Worm (Caenorhabditis elegans) whole organism, L4 larva: ENCODE measurements around the gene fbxc-40.
"Not testable (repeated sequence)": the region's sequence is repeated elsewhere in the genome, so short reads cannot be mapped to it uniquely, and the experiment has no call there.

Source experiments
- F37D6.2 ChIP-seq: sonication (generic microtip); optimal IDR thresholded peaks from 2 replicates; lab custom pipeline; 2016; ENCODE audit warnings: mild to moderate bottlenecking, missing genetic modification characterization, missing compliant biosample characterization
- F44E2.7 ChIP-seq: fragments of 200-800 bp; sonication (Bioruptor generic); IDR thresholded peaks from 2 replicates; pipeline ENCODE4 v2.1.2; 2022; ENCODE audit warnings: missing genetic modification characterization, missing compliant biosample characterization
- R02D3.7 ChIP-seq: fragments of 150-350 bp; sonication (generic microtip); optimal IDR thresholded peaks from 3 replicates; lab custom pipeline; 2014; ENCODE audit warnings: missing biosample characterization, missing genetic modification characterization
- Y75B8A.6 ChIP-seq: fragments of 200-800 bp; sonication (Bioruptor generic); IDR thresholded peaks from 2 replicates; pipeline ENCODE4 v1.3.6; 2022; ENCODE audit warnings: missing genetic modification reagents, missing genetic modification characterization, missing compliant biosample characterization
- arid-1 ChIP-seq: fragments of 200-800 bp; sonication (Bioruptor generic); conservative IDR thresholded peaks from 2 replicates; pipeline ENCODE4 v1.3.6; 2022; ENCODE audit warnings: missing genetic modification reagents, missing genetic modification characterization, missing compliant biosample characterization
- attf-4 ChIP-seq: sonication (generic microtip); optimal IDR thresholded peaks from 3 replicates; lab custom pipeline; 2017; ENCODE audit warnings: missing biosample characterization, missing genetic modification characterization
- ces-1 ChIP-seq: fragments of 150-350 bp; sonication (generic microtip); optimal IDR thresholded peaks from 4 replicates; lab custom pipeline; 2014; ENCODE audit warnings: missing biosample characterization, missing genetic modification reagents, missing genetic modification characterization
- ctbp-1 ChIP-seq: fragments of 200-800 bp; sonication (Bioruptor generic); IDR thresholded peaks from 2 replicates; pipeline ENCODE4 v1.3.6; 2022; ENCODE audit warnings: missing genetic modification reagents, missing genetic modification characterization, missing compliant biosample characterization
- daf-12 ChIP-seq: fragments of 150-350 bp; optimal IDR thresholded peaks from 2 replicates; lab custom pipeline; 2014; ENCODE audit warnings: missing biosample characterization, missing genetic modification reagents, missing genetic modification characterization
- dmd-6 ChIP-seq: fragments of 200-800 bp; sonication (Bioruptor generic); IDR thresholded peaks from 2 replicates; pipeline ENCODE4 v1.3.6; 2022; ENCODE audit warnings: missing genetic modification reagents, missing genetic modification characterization, missing compliant biosample characterization
- dmd-9 ChIP-seq: fragments of 200-800 bp; sonication (Bioruptor generic); IDR thresholded peaks from 2 replicates; pipeline ENCODE4 v1.3.6; 2022; ENCODE audit warnings: missing genetic modification reagents, missing genetic modification characterization, missing compliant biosample characterization
- duxl-1 ChIP-seq: sonication (generic microtip); optimal IDR thresholded peaks from 2 replicates; lab custom pipeline; 2016; ENCODE audit warnings: mild to moderate bottlenecking, missing genetic modification characterization, moderate library complexity, missing compliant biosample characterization; ENCODE audit not compliant: poor library complexity
- dve-1 ChIP-seq: sonication (generic microtip); optimal IDR thresholded peaks from 2 replicates; lab custom pipeline; 2017; ENCODE audit warnings: antibody characterized with exemption, mild to moderate bottlenecking, missing genetic modification characterization, missing compliant biosample characterization; ENCODE audit not compliant: insufficient read depth
- hif-1 ChIP-seq, 2 experiments: sonication (generic microtip); optimal IDR thresholded peaks; 2 replicates each; lab custom pipeline; 2016 to 2017; ENCODE audit warnings: missing compliant biosample characterization in 2 of 2, missing genetic modification characterization in 2 of 2, missing genetic modification reagents in 2 of 2, missing genotype in 2 of 2, mild to moderate bottlenecking in 1 of 2
- jun-1 ChIP-seq: fragments of 150-350 bp; optimal IDR thresholded peaks from 2 replicates; lab custom pipeline; 2014; ENCODE audit warnings: missing biosample characterization, missing genetic modification reagents, missing genetic modification characterization
- lin-1 ChIP-seq: fragments of 200-800 bp; sonication (Bioruptor generic); IDR thresholded peaks from 2 replicates; pipeline ENCODE4 v1.3.6; 2022; ENCODE audit warnings: missing genetic modification reagents, missing genetic modification characterization, missing compliant biosample characterization
- lin-15B ChIP-seq: fragments of 150-350 bp; sonication (generic microtip); optimal IDR thresholded peaks from 3 replicates; lab custom pipeline; 2014; ENCODE audit warnings: missing biosample characterization, missing genetic modification characterization
- lin-39 ChIP-seq: fragments of 150-350 bp; optimal IDR thresholded peaks from 2 replicates; lab custom pipeline; 2014; ENCODE audit warnings: missing biosample characterization, missing genetic modification reagents, missing genetic modification characterization
- mxl-2 ChIP-seq: fragments of 200-800 bp; sonication (Bioruptor generic); conservative IDR thresholded peaks from 2 replicates; pipeline ENCODE4 v1.3.6; 2022; ENCODE audit warnings: missing genetic modification reagents, missing genetic modification characterization, missing compliant biosample characterization
- nhr-237 ChIP-seq: sonication (generic microtip); optimal IDR thresholded peaks from 2 replicates; lab custom pipeline; 2017; ENCODE audit warnings: missing biosample characterization, missing genetic modification characterization
- pqm-1 ChIP-seq: sonication (generic microtip); optimal IDR thresholded peaks from 2 replicates; lab custom pipeline; 2017; ENCODE audit warnings: missing biosample characterization, missing genetic modification characterization
- set-16 ChIP-seq: fragments of 200-800 bp; sonication (Bioruptor generic); IDR thresholded peaks from 2 replicates; pipeline ENCODE4 v1.3.6; 2022; ENCODE audit warnings: missing genetic modification reagents, missing genetic modification characterization, missing compliant biosample characterization
- spr-1 ChIP-seq: sonication (generic microtip); optimal IDR thresholded peaks from 2 replicates; lab custom pipeline; 2016; ENCODE audit warnings: mild to moderate bottlenecking, missing genetic modification characterization, missing compliant biosample characterization
- spr-3 ChIP-seq: fragments of 200-800 bp; sonication (Bioruptor generic); optimal IDR thresholded peaks from 2 replicates; lab custom pipeline; 2018; ENCODE audit warnings: mild to moderate bottlenecking, missing genetic modification characterization, missing compliant biosample characterization
- unc-39 ChIP-seq: sonication (generic microtip); optimal IDR thresholded peaks from 2 replicates; lab custom pipeline; 2017; ENCODE audit warnings: missing biosample characterization, missing genetic modification characterization
- zfp-2 ChIP-seq: sonication (generic microtip); optimal IDR thresholded peaks from 2 replicates; lab custom pipeline; 2016; ENCODE audit warnings: mild to moderate bottlenecking, missing genetic modification characterization, missing compliant biosample characterization
- zfp-3 ChIP-seq: fragments of 200-800 bp; sonication (Bioruptor generic); conservative IDR thresholded peaks from 2 replicates; pipeline ENCODE4 v1.3.6; 2022; ENCODE audit warnings: missing genetic modification reagents, missing genetic modification characterization, missing compliant biosample characterization
- zip-11 ChIP-seq: fragments of 200-800 bp; sonication (Bioruptor generic); IDR thresholded peaks from 2 replicates; pipeline ENCODE4 v1.3.6; 2022; ENCODE audit warnings: missing genetic modification characterization, missing compliant biosample characterization
- zip-2 ChIP-seq: fragments of 150-350 bp; optimal IDR thresholded peaks from 2 replicates; lab custom pipeline; 2014; ENCODE audit warnings: missing biosample characterization, missing genetic modification characterization
- ztf-7 ChIP-seq: fragments of 150-350 bp; optimal IDR thresholded peaks from 2 replicates; lab custom pipeline; 2014; ENCODE audit warnings: missing biosample characterization, missing genetic modification characterization

The fbxc-40 gene

DNA sequence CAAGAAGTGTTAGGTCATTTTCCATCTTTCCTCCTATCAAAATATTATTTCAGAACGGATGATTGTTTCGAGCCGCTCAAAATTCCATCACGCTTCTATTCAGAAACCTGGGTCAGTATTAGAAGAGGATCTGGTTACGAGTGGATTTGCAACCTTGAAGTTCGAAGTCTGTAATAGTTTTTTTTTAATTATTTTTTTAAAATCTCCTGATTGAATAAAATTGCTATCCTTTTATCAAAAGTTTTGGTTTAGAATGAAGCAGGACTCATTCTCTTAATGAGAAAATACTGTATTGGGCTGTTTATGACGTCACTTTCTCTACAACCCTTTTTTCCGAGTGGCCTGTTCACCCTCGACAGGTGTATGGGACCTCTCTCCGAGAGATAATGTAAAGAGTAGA, 2.6 kb downstream of the fbxc-40 start, which contains the start of gene fbxc-39:
fbxc-39 (plus strand) TSS at position 301 of the 400 bp plus-strand sequence.
- TF ChIP-seq daf-12 (tag; lab: Kevin White, UChicago), result no peak
- TF ChIP-seq spr-3, result no peak
- TF ChIP-seq R02D3.7, result no peak
- TF ChIP-seq lin-15B (tag; lab: Kevin White, UChicago), result no peak

ce11 chrII:991300-991699, 5.5 kb downstream of the fbxc-40 start, which contains the start of gene fbxc-42:
fbxc-42 (plus strand) TSS chrII:991600.
- TF ChIP-seq ctbp-1 (no peak), attf-4 (tag; lab: Kevin White, UChicago) (no peak), jun-1 (tag; lab: Kevin White, UChicago) (no peak), set-16 (GFP tag; lab: Robert Waterston, UW) (no peak), arid-1 (GFP tag; lab: Robert Waterston, UW) (no peak), zip-11 (GFP tag; lab: Robert Waterston, UW) (no peak), zip-2 (no peak)

DNA sequence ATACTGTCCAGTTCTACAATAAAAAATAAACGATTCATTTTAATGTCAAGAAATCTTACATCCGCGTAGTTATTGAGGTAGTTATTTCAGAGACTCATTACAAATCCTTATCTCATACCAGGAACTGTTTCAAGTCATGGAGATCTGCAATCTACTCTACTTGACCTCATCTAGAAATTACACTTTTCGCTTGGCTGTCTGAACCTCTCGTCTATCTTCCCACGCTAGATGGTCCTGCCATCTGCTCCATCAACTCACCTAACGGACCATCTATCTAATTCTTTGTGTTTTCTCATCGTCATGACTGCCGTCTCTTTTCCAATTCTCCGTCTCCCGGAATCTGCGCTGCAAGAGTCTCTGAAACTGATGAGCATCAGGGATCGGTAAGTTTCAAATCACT, 8.4 kb downstream of the fbxc-40 start, which contains the start of gene F45D11.7:
F45D11.7 (plus strand) TSS at position 301 of the 400 bp plus-strand sequence.
- TF ChIP-seq spr-1; zfp-2 (tag; lab: Kevin White, UChicago); dmd-9 (GFP tag; lab: Robert Waterston, UW): not testable (repeated sequence)

ce11 chrII:996112-996511, 10.3 kb downstream of the fbxc-40 start, which contains the start of gene F45D11.11:
F45D11.11 (minus strand) TSS chrII:996212.
- not testable (repeated sequence) for TF ChIP-seq jun-1 (tag; lab: Kevin White, UChicago); ces-1 (GFP tag; lab: Kevin White, UChicago); zfp-3 (GFP tag; lab: Robert Waterston, UW)

- TF ChIP-seq unc-39 (tag; lab: Kevin White, UChicago), result no peak
These were observed 13.7 kb downstream of the fbxc-40 start, which contains the start of gene fbxb-29 for ce11 chrII:999493-999892. fbxb-29 (minus strand) TSS chrII:999593.

DNA sequence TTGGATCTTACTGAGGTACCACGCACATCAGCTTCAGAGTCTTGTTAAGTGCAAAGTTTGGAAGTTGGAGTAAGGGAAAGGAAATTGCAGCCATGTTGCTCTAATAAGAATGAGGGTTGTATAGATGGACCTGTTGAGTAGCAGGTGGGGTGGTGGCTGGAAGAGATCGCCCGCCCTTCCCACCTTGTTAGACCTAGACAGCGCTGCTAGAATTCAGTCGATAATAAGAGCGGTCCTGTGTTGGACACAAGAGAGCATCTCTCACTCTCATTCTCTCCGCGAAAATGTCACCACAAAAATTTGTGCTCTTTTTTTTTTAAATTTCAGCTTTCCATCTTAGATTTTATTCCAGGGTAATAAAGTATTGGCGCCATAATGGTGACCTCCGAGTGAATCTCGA, 15.5 kb downstream of the fbxc-40 start, which contains the start of the genes fbxb-30 and F45D11.5:
fbxb-30 (minus strand) TSS at position 101 of the 400 bp plus-strand sequence.
F45D11.5 (plus strand) TSS at position 352 of the 400 bp plus-strand sequence.
- TF ChIP-seq dmd-6 (GFP tag; lab: Robert Waterston, UW) (no peak), Y75B8A.6 (GFP tag; lab: Robert Waterston, UW) (no peak), nhr-237 (tag; lab: Kevin White, UChicago) (no peak), F44E2.7 (no peak), dve-1 (tag; lab: Kevin White, UChicago) (no peak), pqm-1 (tag; lab: Kevin White, UChicago) (no peak), mxl-2 (GFP tag; lab: Robert Waterston, UW) (no peak), ztf-7 (tag; lab: Kevin White, UChicago) (no peak), F37D6.2 (tag; lab: Kevin White, UChicago) (no peak), lin-39 (no peak), hif-1 (tag; optimal IDR thresholded peaks at IDR 0.05; lab: Kevin White, UChicago) (no peak), duxl-1 (tag; lab: Kevin White, UChicago) (no peak), lin-1 (no peak)
